Worm (Caenorhabditis elegans) whole organism, early embryonic: ENCODE results near the gene F35H12.6.

ENCODE experiments used
- B0310.2 ChIP-seq: sonication (generic microtip); optimal IDR thresholded peaks from 2 replicates; lab custom pipeline; 2016; ENCODE audit warnings: mild to moderate bottlenecking, missing genetic modification characterization, missing compliant biosample characterization
- aly-1 ChIP-seq: sonication (generic microtip); optimal IDR thresholded peaks from 2 replicates; lab custom pipeline; 2016; ENCODE audit warnings: missing genetic modification characterization, missing compliant biosample characterization
- ama-1 ChIP-seq: fragments of 150-350 bp; optimal IDR thresholded peaks from 2 replicates; lab custom pipeline; 2014
- ceh-13 ChIP-seq: fragments of 200-800 bp; sonication (Bioruptor generic); optimal IDR thresholded peaks from 2 replicates; lab custom pipeline; 2018; ENCODE audit warnings: mild to moderate bottlenecking, missing genetic modification characterization, missing compliant biosample characterization
- ceh-36 ChIP-seq: sonication (generic microtip); optimal IDR thresholded peaks from 2 replicates; lab custom pipeline; 2016; ENCODE audit warnings: missing genetic modification characterization, inconsistent platforms, missing compliant biosample characterization
- ets-7 ChIP-seq: sonication (generic microtip); optimal IDR thresholded peaks from 2 replicates; lab custom pipeline; 2016; ENCODE audit warnings: missing genotype, missing genetic modification characterization, missing compliant biosample characterization
- flt-1 ChIP-seq: fragments of 200-800 bp; sonication (Bioruptor generic); IDR thresholded peaks from 2 replicates; pipeline ENCODE4 v1.3.6; 2022; ENCODE audit warnings: missing genetic modification characterization, missing compliant biosample characterization
- hmbx-1 ChIP-seq: sonication (generic microtip); optimal IDR thresholded peaks from 2 replicates; lab custom pipeline; 2016; ENCODE audit warnings: mild to moderate bottlenecking, missing genetic modification characterization, missing compliant biosample characterization
- pes-1 ChIP-seq: fragments of 200-800 bp; sonication (Bioruptor generic); IDR thresholded peaks from 2 replicates; pipeline ENCODE4 v1.3.6; 2022; ENCODE audit warnings: missing genetic modification reagents, missing genetic modification characterization, missing compliant biosample characterization
- scrt-1 ChIP-seq: fragments of 200-800 bp; sonication (Bioruptor generic); IDR thresholded peaks from 2 replicates; pipeline ENCODE4 v1.3.6; 2022; ENCODE audit warnings: missing genetic modification characterization, missing compliant biosample characterization
- sea-1 ChIP-seq: fragments of 200-800 bp; sonication (Bioruptor generic); conservative IDR thresholded peaks from 2 replicates; pipeline ENCODE4 v1.3.6; 2022; ENCODE audit warnings: missing genetic modification characterization, missing compliant biosample characterization
- tbx-11 ChIP-seq: fragments of 200-800 bp; sonication (Bioruptor generic); IDR thresholded peaks from 2 replicates; pipeline ENCODE4 v1.3.6; 2022; ENCODE audit warnings: missing genetic modification characterization, missing compliant biosample characterization
- tbx-37 ChIP-seq: fragments of 200-800 bp; sonication (Bioruptor generic); conservative IDR thresholded peaks from 2 replicates; pipeline ENCODE4 v1.3.6; 2022; ENCODE audit warnings: missing genetic modification reagents, missing genetic modification characterization, missing compliant biosample characterization

- TF ChIP-seq tbx-37 (GFP tag; lab: Robert Waterston, UW) (no peak), pes-1 (GFP tag; lab: Robert Waterston, UW) (no peak), scrt-1 (GFP tag; lab: Robert Waterston, UW) (no peak), hmbx-1 (no peak), ets-7 (tag; lab: Kevin White, UChicago) (no peak), tbx-11 (GFP tag; lab: Robert Waterston, UW) (no peak), ama-1 (no peak), ceh-36 (tag; lab: Kevin White, UChicago) (no peak), flt-1 (no peak), ceh-13 (GFP tag; lab: Kevin White, UChicago) (no peak), B0310.2 (no peak), aly-1 (no peak), sea-1 (GFP tag; lab: Robert Waterston, UW) (no peak)
Observed at ce11 chrX:957581-957980, 44.5 kb downstream of the F35H12.6 start, which contains the start of gene chil-10.
